Fruit fly (Drosophila melanogaster) whole organism, embryonic: Measurements from ENCODE around the gene Rpp14b.

Experiments used
- CG1603 ChIP-seq: fragments of 200-800 bp; sonication (Bioruptor generic); optimal IDR thresholded peaks from 2 replicates; lab custom pipeline; 2019; ENCODE audit warnings: missing biosample characterization, mild to moderate bottlenecking, missing genetic modification characterization, moderate library complexity
- CG6254 ChIP-seq: fragments of 200-800 bp; sonication (Bioruptor generic); optimal IDR thresholded peaks from 3 replicates; lab custom pipeline; 2017; ENCODE audit warnings: mild to moderate bottlenecking, missing biosample characterization, missing genetic modification reagents, missing genetic modification characterization
- Dad ChIP-seq: fragments of 200-800 bp; sonication (Bioruptor generic); optimal IDR thresholded peaks from 3 replicates; lab custom pipeline; 2016; ENCODE audit warnings: missing biosample characterization, missing genetic modification characterization
- ara ChIP-seq: fragments of 200-800 bp; sonication (Bioruptor generic); IDR thresholded peaks from 2 replicates; pipeline ENCODE4 v1.3.6; 2022; ENCODE audit warnings: missing biosample characterization, missing genetic modification characterization
- da ChIP-seq: fragments of 200-800 bp; sonication (Bioruptor generic); optimal IDR thresholded peaks from 2 replicates; lab custom pipeline; 2016; ENCODE audit warnings: missing biosample characterization, missing genetic modification characterization

- no peak for TF ChIP-seq Dad
- no peak for TF ChIP-seq da (GFP tag; lab: Kevin White, UChicago)
- TF ChIP-seq CG1603 (tag; lab: Kevin White, UChicago) = no peak
- no peak for TF ChIP-seq CG6254 (GFP tag; lab: Kevin White, UChicago)
- no peak for TF ChIP-seq ara (GFP tag; lab: Robert Waterston, UW)
Observed at dm6 chr3R:30071827-30072226, 16.1 kb downstream of the Rpp14b start.
